Fruit fly (Drosophila melanogaster) whole organism, embryonic: ENCODE measurements around the gene chif.

ENCODE experiments used
- Adf1 ChIP-seq: fragments of 200-800 bp; sonication (Bioruptor generic); IDR thresholded peaks from 2 replicates; pipeline ENCODE4 v1.3.6; 2022; ENCODE audit warnings: missing biosample characterization, missing genetic modification characterization
- Asciz ChIP-seq: fragments of 200-800 bp; sonication (Bioruptor generic); optimal IDR thresholded peaks from 2 replicates; lab custom pipeline; 2017; ENCODE audit warnings: missing biosample characterization, mild to moderate bottlenecking, missing genetic modification characterization, missing genetic modification reagents
- CG10565 ChIP-seq: fragments of 200-800 bp; sonication (Bioruptor generic); optimal IDR thresholded peaks from 3 replicates; lab custom pipeline; 2016; ENCODE audit warnings: missing biosample characterization, mild to moderate bottlenecking, missing genetic modification characterization
- CG11696 ChIP-seq: fragments of 200-800 bp; sonication (Bioruptor generic); IDR thresholded peaks from 2 replicates; pipeline ENCODE4 v1.3.6; 2022; ENCODE audit warnings: missing biosample characterization, missing genetic modification characterization
- CG12219 ChIP-seq: fragments of 200-800 bp; sonication (Bioruptor generic); optimal IDR thresholded peaks from 3 replicates; lab custom pipeline; 2018; ENCODE audit warnings: missing biosample characterization, mild to moderate bottlenecking, missing genetic modification characterization
- CG12236 ChIP-seq: fragments of 200-800 bp; sonication (Bioruptor generic); optimal IDR thresholded peaks from 2 replicates; lab custom pipeline; 2016; ENCODE audit warnings: missing biosample characterization, missing genetic modification characterization
- CG12744 ChIP-seq: fragments of 200-800 bp; sonication (Bioruptor generic); optimal IDR thresholded peaks from 2 replicates; lab custom pipeline; 2016; ENCODE audit warnings: missing biosample characterization, missing genetic modification characterization
- CG13296 ChIP-seq: fragments of 200-800 bp; sonication (Bioruptor generic); optimal IDR thresholded peaks from 3 replicates; lab custom pipeline; 2018; ENCODE audit warnings: missing biosample characterization, mild to moderate bottlenecking, missing genetic modification characterization
- CG17829 ChIP-seq: fragments of 200-800 bp; optimal IDR thresholded peaks from 2 replicates; lab custom pipeline; 2019; ENCODE audit warnings: missing biosample characterization, mild to moderate bottlenecking, missing genetic modification characterization, moderate library complexity
- CG2875 ChIP-seq: fragments of 200-800 bp; sonication (Bioruptor generic); optimal IDR thresholded peaks from 2 replicates; lab custom pipeline; 2017; ENCODE audit warnings: missing biosample characterization, mild to moderate bottlenecking, missing genetic modification characterization, missing genetic modification reagents
- CG3995 ChIP-seq: fragments of 200-800 bp; sonication (Bioruptor generic); optimal IDR thresholded peaks from 3 replicates; lab custom pipeline; 2016; ENCODE audit warnings: missing biosample characterization, missing genetic modification characterization
- CG7963 ChIP-seq: fragments of 200-800 bp; sonication (Bioruptor generic); IDR thresholded peaks from 3 replicates; pipeline ENCODE4 v1.3.6; 2022; ENCODE audit warnings: missing biosample characterization, missing genetic modification characterization; ENCODE audit not compliant: partially characterized antibody
- CG8290 ChIP-seq, 3 experiments: fragments of 200-800 bp; sonication (Bioruptor generic); optimal IDR thresholded peaks; 2 replicates each; lab custom pipeline; 2016 to 2019; ENCODE audit warnings: missing biosample characterization in 3 of 3, missing genetic modification characterization in 3 of 3, mild to moderate bottlenecking in 2 of 3, moderate library complexity in 1 of 3
- CoRest ChIP-seq: fragments of 200-800 bp; sonication (Bioruptor generic); optimal IDR thresholded peaks from 3 replicates; lab custom pipeline; 2018; ENCODE audit warnings: missing biosample characterization, mild to moderate bottlenecking, missing genetic modification characterization, moderate library complexity
- Dbx ChIP-seq: fragments of 200-800 bp; sonication (Bioruptor generic); IDR thresholded peaks from 3 replicates; pipeline ENCODE4 v1.3.6; 2022; ENCODE audit warnings: missing biosample characterization, missing genetic modification characterization
- Doc2 ChIP-seq: fragments of 200-800 bp; sonication (Bioruptor generic); IDR thresholded peaks from 2 replicates; pipeline ENCODE4 v1.3.6; 2022; ENCODE audit warnings: missing biosample characterization, missing genetic modification characterization
- E2f1 ChIP-seq: fragments of 200-800 bp; sonication (Bioruptor generic); IDR thresholded peaks from 2 replicates; pipeline ENCODE4 v1.3.6; 2022; ENCODE audit warnings: missing biosample characterization, missing genetic modification characterization
- E2f2 ChIP-seq: fragments of 200-800 bp; sonication (Bioruptor generic); IDR thresholded peaks from 2 replicates; pipeline ENCODE4 v1.3.6; 2022; ENCODE audit warnings: missing biosample characterization, missing genetic modification characterization
- GATAe ChIP-seq: fragments of 200-800 bp; sonication (Bioruptor generic); conservative IDR thresholded peaks from 2 replicates; pipeline ENCODE4 v1.3.6; 2022; ENCODE audit warnings: missing biosample characterization, missing genetic modification characterization
- Hr3 ChIP-seq: fragments of 200-800 bp; sonication (Bioruptor generic); optimal IDR thresholded peaks from 3 replicates; lab custom pipeline; 2016; ENCODE audit warnings: missing biosample characterization, missing genetic modification characterization
- Hr39 ChIP-seq: fragments of >200 bp; optimal IDR thresholded peaks from 2 replicates; lab custom pipeline; 2017
- Lhr ChIP-seq: fragments of 200-800 bp; sonication (Bioruptor generic); optimal IDR thresholded peaks from 3 replicates; lab custom pipeline; 2017; ENCODE audit warnings: mild to moderate bottlenecking, missing biosample characterization, missing genetic modification reagents, missing genetic modification characterization
- Meics ChIP-seq: fragments of 200-800 bp; sonication (Bioruptor generic); optimal IDR thresholded peaks from 2 replicates; lab custom pipeline; 2017; ENCODE audit warnings: missing biosample characterization, mild to moderate bottlenecking, missing genetic modification characterization
- Mes4 ChIP-seq: fragments of 200-800 bp; sonication (Bioruptor generic); optimal IDR thresholded peaks from 2 replicates; lab custom pipeline; 2016; ENCODE audit warnings: missing biosample characterization, missing genetic modification characterization
- NFAT ChIP-seq: fragments of 200-800 bp; sonication (Bioruptor generic); IDR thresholded peaks from 2 replicates; pipeline ENCODE4 v1.3.6; 2022; ENCODE audit warnings: missing biosample characterization, missing genetic modification characterization
- Nf-YA ChIP-seq: fragments of 200-800 bp; sonication (Bioruptor generic); IDR thresholded peaks from 2 replicates; pipeline ENCODE4 v1.3.6; 2022; ENCODE audit warnings: missing biosample characterization, missing genetic modification characterization
- Tbp ChIP-seq: fragments of >200 bp; optimal IDR thresholded peaks from 2 replicates; lab custom pipeline; 2018; ENCODE audit warnings: missing biosample characterization, missing genetic modification characterization
- bsh ChIP-seq, 2 experiments: fragments of 200-800 bp; sonication (Bioruptor generic); optimal IDR thresholded peaks; 2 replicates each; lab custom pipeline; 2017 to 2018; ENCODE audit warnings: mild to moderate bottlenecking in 2 of 2, missing biosample characterization in 2 of 2, missing genetic modification characterization in 2 of 2, moderate library complexity in 1 of 2
- cg ChIP-seq: fragments of 200-800 bp; sonication (Bioruptor generic); optimal IDR thresholded peaks from 3 replicates; lab custom pipeline; 2019; ENCODE audit warnings: missing biosample characterization, mild to moderate bottlenecking, missing genetic modification characterization, moderate library complexity
- chinmo ChIP-seq: fragments of 200-800 bp; sonication (Bioruptor generic); IDR thresholded peaks from 4 replicates; pipeline ENCODE4 v1.3.6; 2022; ENCODE audit warnings: missing biosample characterization, missing genetic modification characterization; ENCODE audit not compliant: partially characterized antibody
- crp ChIP-seq, 2 experiments: fragments of 200-800 bp; sonication (Bioruptor generic); optimal IDR thresholded peaks; 2 replicates in 1 of 2; 3 replicates in 1 of 2; lab custom pipeline; 2017; ENCODE audit warnings: missing biosample characterization in 2 of 2, missing genetic modification characterization in 2 of 2, mild to moderate bottlenecking in 1 of 2, moderate library complexity in 1 of 2
- dati ChIP-seq: fragments of 200-800 bp; sonication (Bioruptor generic); IDR thresholded peaks from 2 replicates; pipeline ENCODE4 v1.3.6; 2022; ENCODE audit warnings: missing biosample characterization, missing genetic modification characterization
- eve ChIP-seq, 2 experiments: fragments of >200 bp; optimal IDR thresholded peaks; 2 replicates each; lab custom pipeline; 2017; ENCODE audit warnings: missing biosample characterization in 2 of 2, missing genetic modification characterization in 2 of 2
- eyg ChIP-seq: fragments of 200-800 bp; sonication (Bioruptor generic); optimal IDR thresholded peaks from 3 replicates; lab custom pipeline; 2016; ENCODE audit warnings: missing biosample characterization, missing genetic modification characterization
- fru ChIP-seq: fragments of >200 bp; optimal IDR thresholded peaks from 2 replicates; lab custom pipeline; 2017
- gsb-n ChIP-seq: fragments of 200-800 bp; sonication (Bioruptor generic); optimal IDR thresholded peaks from 3 replicates; lab custom pipeline; 2018; ENCODE audit warnings: missing biosample characterization, mild to moderate bottlenecking, missing genetic modification characterization
- hkb ChIP-seq, 2 experiments: fragments of 200-800 bp in 1 of 2; fragments of >200 bp in 1 of 2; sonication (Bioruptor generic) in 1 of 2; IDR thresholded peaks in 1 of 2; optimal IDR thresholded peaks in 1 of 2; 2 replicates each; pipeline versions ENCODE4 v1.3.6 to Lab custom; 2017 to 2022; ENCODE audit warnings: missing biosample characterization in 1 of 2, missing genetic modification characterization in 1 of 2
- insv ChIP-seq, 2 experiments: fragments of 200-800 bp; sonication (Bioruptor generic); optimal IDR thresholded peaks; 3 replicates each; lab custom pipeline; 2016 to 2018; ENCODE audit warnings: missing biosample characterization in 2 of 2, missing genetic modification characterization in 2 of 2
- mam ChIP-seq: fragments of 200-800 bp; sonication (Bioruptor generic); optimal IDR thresholded peaks from 3 replicates; lab custom pipeline; 2016; ENCODE audit warnings: missing biosample characterization, missing genetic modification characterization
- mirr ChIP-seq: fragments of 200-800 bp; sonication (Bioruptor generic); optimal IDR thresholded peaks from 3 replicates; lab custom pipeline; 2018; ENCODE audit warnings: missing biosample characterization, mild to moderate bottlenecking, missing genetic modification characterization
- pho ChIP-seq: fragments of 200-800 bp; sonication (Bioruptor generic); optimal IDR thresholded peaks from 2 replicates; lab custom pipeline; 2016; ENCODE audit warnings: missing biosample characterization, missing genetic modification characterization
- prd ChIP-seq, 3 experiments: fragments of >200 bp in 2 of 3; fragments of 200-800 bp in 1 of 3; sonication (Bioruptor generic) in 1 of 3; optimal IDR thresholded peaks in 2 of 3; IDR thresholded peaks in 1 of 3; 2 replicates in 2 of 3; 3 replicates in 1 of 3; pipeline versions ENCODE4 v1.3.6 to Lab custom; 2017 to 2022; ENCODE audit warnings: missing biosample characterization in 1 of 3, missing genetic modification characterization in 1 of 3
- pum ChIP-seq: fragments of 200-800 bp; sonication (Bioruptor generic); optimal IDR thresholded peaks from 2 replicates; lab custom pipeline; 2016; ENCODE audit warnings: missing biosample characterization, missing genetic modification characterization
- row ChIP-seq: fragments of 200-800 bp; sonication (Bioruptor generic); IDR thresholded peaks from 3 replicates; pipeline ENCODE4 v1.3.6; 2022; ENCODE audit warnings: missing biosample characterization, missing genetic modification characterization
- scrt ChIP-seq: fragments of 200-800 bp; sonication (Bioruptor generic); optimal IDR thresholded peaks from 2 replicates; lab custom pipeline; 2018; ENCODE audit warnings: missing biosample characterization, mild to moderate bottlenecking, missing genetic modification characterization, moderate library complexity
- slbo ChIP-seq: fragments of 200-800 bp; sonication (Bioruptor generic); IDR thresholded peaks from 2 replicates; pipeline ENCODE4 v1.3.6; 2022; ENCODE audit warnings: missing biosample characterization, missing genetic modification characterization
- stc ChIP-seq: fragments of 200-800 bp; sonication (Bioruptor generic); IDR thresholded peaks from 2 replicates; pipeline ENCODE4 v1.3.6; 2022; ENCODE audit warnings: missing biosample characterization, missing genetic modification characterization
- sug ChIP-seq: fragments of 200-800 bp; optimal IDR thresholded peaks from 2 replicates; lab custom pipeline; 2019; ENCODE audit warnings: missing biosample characterization, mild to moderate bottlenecking, missing genetic modification characterization, moderate library complexity
- wor ChIP-seq: fragments of 200-800 bp; sonication (Bioruptor generic); IDR thresholded peaks from 2 replicates; pipeline ENCODE4 v1.3.6; 2022; ENCODE audit warnings: missing biosample characterization, missing genetic modification characterization

chif gene

dm6 chr2L:16356249-16357025, 4.0 kb upstream of the chif start, which contains the start of gene CaBP1 (continued):
- TF ChIP-seq CG12219 (GFP tag; lab: Kevin White, UChicago) (no peak), E2f2 (GFP tag; lab: Robert Waterston, UW) (peak; percentile 93), Meics (GFP tag; lab: Kevin White, UChicago) (no peak), Hr3 (GFP tag; lab: Kevin White, UChicago) (no peak), cg (GFP tag; lab: Kevin White, UChicago) (no peak), Tbp (GFP tag; lab: Kevin White, UChicago) (no peak), NFAT (GFP tag; lab: Robert Waterston, UW) (no peak), Nf-YA (no peak), Asciz (GFP tag; lab: Kevin White, UChicago) (no peak), CG12744 (GFP tag; lab: Kevin White, UChicago) (no peak), CG13296 (GFP tag; lab: Kevin White, UChicago) (no peak), sug (tag; lab: Kevin White, UChicago) (peak; percentile 4), CG12236 (GFP tag; lab: Kevin White, UChicago) (no peak), E2f1 (GFP tag; lab: Robert Waterston, UW) (no peak), Mes4 (no peak), CG8290 (GFP tag; optimal IDR thresholded peaks at IDR 0.05; lab: Kevin White, UChicago) (no peak), CG8290 (tag; optimal IDR thresholded peaks at IDR 0.05; lab: Kevin White, UChicago) (no peak), CG7963 (GFP tag; lab: Robert Waterston, UW) (peak; percentile 84), GATAe (GFP tag; lab: Robert Waterston, UW) (no peak), slbo (GFP tag; lab: Robert Waterston, UW) (no peak), CoRest (tag; lab: Kevin White, UChicago) (peak; percentile 18), eyg (GFP tag; lab: Kevin White, UChicago) (no peak), stc (no peak), pho (no peak), wor (GFP tag; lab: Robert Waterston, UW) (no peak), mam (GFP tag; lab: Kevin White, UChicago) (no peak), chinmo (GFP tag; lab: Robert Waterston, UW) (peak; percentile 91; the same call in 3 of the 4 replicates), dati (no peak), CG3995 (GFP tag; lab: Kevin White, UChicago) (peak; percentile 79), scrt (no peak), prd (optimal IDR thresholded peaks at IDR 0.05; lab: Kevin White, UChicago) (no peak), prd (GFP tag; IDR thresholded peaks at IDR 0.05; lab: Robert Waterston, UW) (no peak), Adf1 (GFP tag; lab: Robert Waterston, UW) (no peak), eve (GFP tag; optimal IDR thresholded peaks at IDR 0.05; lab: Kevin White, UChicago) (peak in 1 of 2 experiments; percentile 70), insv (GFP tag; optimal IDR thresholded peaks at IDR 0.05; lab: Kevin White, UChicago) (no peak), gsb-n (tag; lab: Kevin White, UChicago) (no peak), pum (GFP tag; lab: Kevin White, UChicago) (no peak), CG10565 (no peak), CG11696 (GFP tag; lab: Robert Waterston, UW) (no peak), Doc2 (GFP tag; lab: Robert Waterston, UW) (no peak), fru (no peak), mirr (GFP tag; lab: Kevin White, UChicago) (no peak), bsh (GFP tag; optimal IDR thresholded peaks at IDR 0.05; lab: Kevin White, UChicago) (no peak), hkb (optimal IDR thresholded peaks at IDR 0.05; lab: Kevin White, UChicago) (no peak), hkb (GFP tag; IDR thresholded peaks at IDR 0.05; lab: Robert Waterston, UW) (no peak), CG17829 (peak; percentile 31), Hr39 (lab: Kevin White, UChicago) (no peak), Lhr (peak; percentile 42), Dbx (no peak), CG2875 (GFP tag; lab: Kevin White, UChicago) (no peak), row (GFP tag; lab: Robert Waterston, UW) (0 out of 3 replicates have a peak, but pooled peaks have one; percentile 26), crp (GFP tag; optimal IDR thresholded peaks at IDR 0.05; lab: Kevin White, UChicago) (no peak)
